Worm (Caenorhabditis elegans) whole organism, L1 larva: Measurements from ENCODE around the gene cec-1.

Experiments
- C16A3.4 ChIP-seq: fragments of 150-350 bp; optimal IDR thresholded peaks from 2 replicates; lab custom pipeline; 2014; ENCODE audit warnings: missing biosample characterization, missing genetic modification characterization
- C34B4.2 ChIP-seq: sonication (generic microtip); optimal IDR thresholded peaks from 2 replicates; lab custom pipeline; 2017; ENCODE audit warnings: mild to moderate bottlenecking, missing genetic modification characterization, missing compliant biosample characterization
- F16B12.6 ChIP-seq: fragments of 150-350 bp; optimal IDR thresholded peaks from 2 replicates; lab custom pipeline; 2014; ENCODE audit warnings: missing biosample characterization, missing genetic modification characterization
- Y116A8C.19 ChIP-seq: sonication (generic microtip); optimal IDR thresholded peaks from 2 replicates; lab custom pipeline; 2016; ENCODE audit warnings: missing compliant biosample characterization, missing genetic modification characterization, borderline replicate concordance
- alr-1 ChIP-seq: fragments of 200-800 bp; sonication (Bioruptor generic); optimal IDR thresholded peaks from 2 replicates; lab custom pipeline; 2018; ENCODE audit warnings: borderline replicate concordance, mild to moderate bottlenecking, missing genetic modification characterization, missing compliant biosample characterization
- aly-2 ChIP-seq: fragments of 150-350 bp; optimal IDR thresholded peaks from 2 replicates; lab custom pipeline; 2014; ENCODE audit warnings: missing biosample characterization, missing genetic modification characterization
- ama-1 ChIP-seq: fragments of 150-350 bp; optimal IDR thresholded peaks from 2 replicates; lab custom pipeline; 2014
- blmp-1 ChIP-seq: fragments of 150-350 bp; optimal IDR thresholded peaks from 2 replicates; lab custom pipeline; 2014; ENCODE audit warnings: missing biosample characterization, missing genetic modification characterization
- ceh-63 ChIP-seq: fragments of 200-800 bp; sonication (Bioruptor generic); optimal IDR thresholded peaks from 2 replicates; lab custom pipeline; 2018; ENCODE audit warnings: mild to moderate bottlenecking, missing genetic modification characterization, missing compliant biosample characterization
- ceh-88 ChIP-seq: fragments of 200-800 bp; sonication (Bioruptor generic); IDR thresholded peaks from 2 replicates; pipeline ENCODE4 v1.3.6; 2022; ENCODE audit warnings: missing genetic modification characterization, missing compliant biosample characterization
- ceh-90 ChIP-seq: sonication (generic microtip); optimal IDR thresholded peaks from 2 replicates; lab custom pipeline; 2016; ENCODE audit warnings: missing genetic modification characterization, missing compliant biosample characterization
- dpl-1 ChIP-seq, 3 experiments: fragments of 150-350 bp in 2 of 3; sonication (generic microtip) in 1 of 3; optimal IDR thresholded peaks; 2 replicates each; lab custom pipeline; 2014 to 2017; ENCODE audit warnings: missing biosample characterization in 3 of 3, missing genetic modification characterization in 3 of 3, missing genetic modification reagents in 3 of 3
- dsc-1 ChIP-seq: sonication (generic microtip); optimal IDR thresholded peaks from 2 replicates; lab custom pipeline; 2016; ENCODE audit warnings: mild to moderate bottlenecking, missing genetic modification characterization, missing compliant biosample characterization
- efl-1 ChIP-seq, 4 experiments: fragments of 150-350 bp; optimal IDR thresholded peaks in 3 of 4; peaks in 1 of 4; 1 replicate in 1 of 4; 2 replicates in 3 of 4; lab custom pipeline; 2014; ENCODE audit warnings: missing biosample characterization in 2 of 4, missing genetic modification characterization in 2 of 4, missing genetic modification reagents in 2 of 4
- efl-3 ChIP-seq: fragments of 200-800 bp; sonication (Bioruptor generic); optimal IDR thresholded peaks from 2 replicates; lab custom pipeline; 2018; ENCODE audit warnings: mild to moderate bottlenecking, missing genetic modification characterization, missing compliant biosample characterization
- egl-13 ChIP-seq: sonication (generic microtip); optimal IDR thresholded peaks from 2 replicates; lab custom pipeline; 2016; ENCODE audit warnings: missing genotype, missing genetic modification reagents, missing genetic modification characterization, missing compliant biosample characterization
- elt-2 ChIP-seq: sonication (generic microtip); optimal IDR thresholded peaks from 2 replicates; lab custom pipeline; 2016; ENCODE audit warnings: missing genetic modification characterization, mild to moderate bottlenecking, inconsistent platforms, missing compliant biosample characterization, missing genetic modification reagents
- elt-3 ChIP-seq, 6 experiments: fragments of 150-350 bp in 1 of 6; sonication (generic microtip); optimal IDR thresholded peaks; 2 replicates each; lab custom pipeline; 2017 to 2018; ENCODE audit warnings: missing biosample characterization in 6 of 6, missing genetic modification characterization in 6 of 6, inconsistent platforms in 1 of 6
- hlh-17 ChIP-seq: fragments of 200-800 bp; sonication (Bioruptor generic); optimal IDR thresholded peaks from 2 replicates; lab custom pipeline; 2018; ENCODE audit warnings: missing genetic modification characterization, mild to moderate bottlenecking, missing compliant biosample characterization, moderate library complexity, borderline replicate concordance
- hpl-2 ChIP-seq: fragments of 150-350 bp; optimal IDR thresholded peaks from 2 replicates; lab custom pipeline; 2014; ENCODE audit warnings: missing biosample characterization, missing genetic modification reagents, missing genetic modification characterization
- irx-1 ChIP-seq: sonication (generic microtip); optimal IDR thresholded peaks from 2 replicates; lab custom pipeline; 2016; ENCODE audit warnings: missing genetic modification characterization, missing compliant biosample characterization
- isw-1 ChIP-seq: fragments of 200-800 bp; sonication (Bioruptor generic); IDR thresholded peaks from 2 replicates; pipeline ENCODE4 v1.3.6; 2022; ENCODE audit warnings: missing genetic modification characterization, missing compliant biosample characterization
- lin-13 ChIP-seq: fragments of 150-350 bp; optimal IDR thresholded peaks from 2 replicates; lab custom pipeline; 2014; ENCODE audit warnings: missing biosample characterization, missing genetic modification reagents, missing genetic modification characterization
- lin-14 ChIP-seq: fragments of 200-800 bp; sonication (Bioruptor generic); optimal IDR thresholded peaks from 2 replicates; lab custom pipeline; 2018; ENCODE audit warnings: mild to moderate bottlenecking, missing genetic modification characterization, moderate library complexity, missing compliant biosample characterization
- lin-35 ChIP-seq, 2 experiments: fragments of 150-350 bp; optimal IDR thresholded peaks; 2 replicates each; lab custom pipeline; 2014; ENCODE audit warnings: missing biosample characterization in 2 of 2, missing genetic modification characterization in 2 of 2, missing genetic modification reagents in 2 of 2
- lin-39 ChIP-seq: fragments of 150-350 bp; optimal IDR thresholded peaks from 2 replicates; lab custom pipeline; 2014; ENCODE audit warnings: missing biosample characterization, missing genetic modification reagents, missing genetic modification characterization
- lir-3 ChIP-seq: sonication (generic microtip); optimal IDR thresholded peaks from 2 replicates; lab custom pipeline; 2016; ENCODE audit warnings: mild to moderate bottlenecking, missing genetic modification characterization, moderate library complexity, missing compliant biosample characterization; ENCODE audit not compliant: poor library complexity
- mab-9 ChIP-seq: fragments of 200-800 bp; sonication (Bioruptor generic); IDR thresholded peaks from 2 replicates; pipeline ENCODE4 v1.3.6; 2022; ENCODE audit warnings: missing genetic modification reagents, missing genetic modification characterization, missing compliant biosample characterization
- nhr-11 ChIP-seq: fragments of 150-350 bp; optimal IDR thresholded peaks from 2 replicates; lab custom pipeline; 2014; ENCODE audit warnings: missing biosample characterization, missing genetic modification characterization
- nhr-19 ChIP-seq: fragments of 200-800 bp; sonication (Bioruptor generic); conservative IDR thresholded peaks from 2 replicates; pipeline ENCODE4 v1.3.6; 2022; ENCODE audit warnings: missing genetic modification characterization, missing compliant biosample characterization
- nhr-20 ChIP-seq: sonication (generic microtip); optimal IDR thresholded peaks from 2 replicates; lab custom pipeline; 2016; ENCODE audit warnings: mild to moderate bottlenecking, missing genetic modification characterization, missing compliant biosample characterization
- nhr-237 ChIP-seq: fragments of 150-350 bp; optimal IDR thresholded peaks from 2 replicates; lab custom pipeline; 2014; ENCODE audit warnings: missing biosample characterization, missing genetic modification characterization
- nhr-28 ChIP-seq: fragments of 150-350 bp; optimal IDR thresholded peaks from 2 replicates; lab custom pipeline; 2014; ENCODE audit warnings: missing biosample characterization, missing genetic modification characterization
- nhr-71 ChIP-seq: sonication (generic microtip); optimal IDR thresholded peaks from 2 replicates; lab custom pipeline; 2016; ENCODE audit warnings: mild to moderate bottlenecking, missing genetic modification characterization, moderate library complexity, missing compliant biosample characterization
- nhr-84 ChIP-seq: sonication (generic microtip); optimal IDR thresholded peaks from 2 replicates; lab custom pipeline; 2017; ENCODE audit warnings: missing biosample characterization, missing genetic modification characterization
- nhr-90 ChIP-seq: sonication (generic microtip); optimal IDR thresholded peaks from 2 replicates; lab custom pipeline; 2016; ENCODE audit warnings: mild to moderate bottlenecking, missing genetic modification characterization, missing compliant biosample characterization; ENCODE audit not compliant: poor library complexity
- pax-3 ChIP-seq: fragments of 200-800 bp; sonication (Bioruptor generic); optimal IDR thresholded peaks from 2 replicates; lab custom pipeline; 2018; ENCODE audit warnings: mild to moderate bottlenecking, missing genetic modification characterization, moderate library complexity, missing compliant biosample characterization
- pqm-1 ChIP-seq: sonication (generic microtip); optimal IDR thresholded peaks from 3 replicates; lab custom pipeline; 2017; ENCODE audit warnings: missing biosample characterization, missing genetic modification characterization
- rnt-1 ChIP-seq: sonication (generic microtip); optimal IDR thresholded peaks from 2 replicates; lab custom pipeline; 2016; ENCODE audit warnings: mild to moderate bottlenecking, missing genetic modification characterization, moderate library complexity, missing compliant biosample characterization
- skn-1 ChIP-seq: fragments of 150-350 bp; optimal IDR thresholded peaks from 2 replicates; lab custom pipeline; 2014; ENCODE audit warnings: missing biosample characterization, missing genetic modification characterization
- snpc-4 ChIP-seq: fragments of 150-350 bp; optimal IDR thresholded peaks from 2 replicates; lab custom pipeline; 2014; ENCODE audit warnings: missing biosample characterization, missing genetic modification characterization
- sox-4 ChIP-seq: sonication (generic microtip); optimal IDR thresholded peaks from 2 replicates; lab custom pipeline; 2016; ENCODE audit warnings: missing genetic modification characterization, missing compliant biosample characterization
- sptf-1 ChIP-seq: fragments of 150-350 bp; optimal IDR thresholded peaks from 2 replicates; lab custom pipeline; 2014; ENCODE audit warnings: missing biosample characterization, missing genetic modification characterization
- sup-37 ChIP-seq: fragments of 200-800 bp; sonication (Bioruptor generic); optimal IDR thresholded peaks from 2 replicates; lab custom pipeline; 2018; ENCODE audit warnings: mild to moderate bottlenecking, missing genetic modification characterization, missing compliant biosample characterization
- swsn-7 ChIP-seq: sonication (generic microtip); optimal IDR thresholded peaks from 2 replicates; lab custom pipeline; 2016; ENCODE audit warnings: missing genetic modification characterization, missing compliant biosample characterization
- tlp-1 ChIP-seq: fragments of 150-350 bp; optimal IDR thresholded peaks from 2 replicates; lab custom pipeline; 2014; ENCODE audit warnings: missing biosample characterization, missing genetic modification characterization
- unc-130 ChIP-seq: fragments of 150-350 bp; optimal IDR thresholded peaks from 2 replicates; lab custom pipeline; 2017; ENCODE audit warnings: missing biosample characterization, missing genetic modification characterization, inconsistent platforms
- unc-62 ChIP-seq: fragments of 150-350 bp; optimal IDR thresholded peaks from 2 replicates; lab custom pipeline; 2014; ENCODE audit warnings: missing biosample characterization, missing genetic modification reagents, missing genetic modification characterization
- unc-86 ChIP-seq: sonication (generic microtip); optimal IDR thresholded peaks from 2 replicates; lab custom pipeline; 2016; ENCODE audit warnings: missing genetic modification characterization, missing compliant biosample characterization
- unc-98 ChIP-seq: fragments of 200-800 bp; sonication (Bioruptor generic); IDR thresholded peaks from 2 replicates; pipeline ENCODE4 v1.3.6; 2022; ENCODE audit warnings: missing genetic modification characterization, missing compliant biosample characterization
- zag-1 ChIP-seq: fragments of 150-350 bp; optimal IDR thresholded peaks from 2 replicates; lab custom pipeline; 2014; ENCODE audit warnings: missing biosample characterization, missing genetic modification characterization
- zip-4 ChIP-seq: fragments of 200-800 bp; sonication (Bioruptor generic); optimal IDR thresholded peaks from 2 replicates; lab custom pipeline; 2018; ENCODE audit warnings: mild to moderate bottlenecking, missing genetic modification characterization, moderate library complexity, missing compliant biosample characterization
- ztf-11 ChIP-seq, 2 experiments: sonication (generic microtip); optimal IDR thresholded peaks; 2 replicates each; lab custom pipeline; 2016 to 2017; ENCODE audit warnings: missing genetic modification characterization in 2 of 2, missing biosample characterization in 1 of 2, missing compliant biosample characterization in 1 of 2

The cec-1 gene

ce11 chrIII:8425076-8425475 is 1.1 kb upstream of the cec-1 start (continued):
- TF ChIP-seq nhr-11 (tag; lab: Kevin White, UChicago) (no peak), nhr-84 (tag; lab: Kevin White, UChicago) (no peak), zip-4 (GFP tag; lab: Kevin White, UChicago) (no peak), efl-1 (optimal IDR thresholded peaks at IDR 0.05; lab: Kevin White, UChicago) (peak; percentile 57 to 79), efl-1 (GFP tag; optimal IDR thresholded peaks at IDR 0.05 in 1 of 2; lab: Kevin White, UChicago) (peak; percentile 37 to 94), unc-62 (GFP tag; lab: Kevin White, UChicago) (no peak), dsc-1 (peak; percentile 27), rnt-1 (tag; lab: Kevin White, UChicago) (peak; percentile 22), hlh-17 (GFP tag; lab: Kevin White, UChicago) (no peak), alr-1 (tag; lab: Kevin White, UChicago) (no peak), nhr-71 (tag; lab: Kevin White, UChicago) (peak; percentile 82), ceh-90 (tag; lab: Kevin White, UChicago) (no peak), mab-9 (GFP tag; lab: Robert Waterston, UW) (no peak), lin-35 (GFP tag; optimal IDR thresholded peaks at IDR 0.05; lab: Kevin White, UChicago) (peak; percentile 54 to 74), nhr-237 (tag; lab: Kevin White, UChicago) (no peak), snpc-4 (peak; percentile 10), C16A3.4 (tag; lab: Kevin White, UChicago) (peak; percentile 56), tlp-1 (no peak), nhr-19 (GFP tag; lab: Robert Waterston, UW) (peak; percentile 48), unc-98 (GFP tag; lab: Robert Waterston, UW) (no peak), sptf-1 (no peak), lin-14 (GFP tag; lab: Kevin White, UChicago) (peak; percentile 85), hpl-2 (GFP tag; lab: Kevin White, UChicago) (no peak), nhr-20 (tag; lab: Kevin White, UChicago) (peak; percentile 71), lin-39 (tag; lab: Kevin White, UChicago) (no peak), lin-13 (GFP tag; lab: Kevin White, UChicago) (peak; percentile 44), ztf-11 (tag; optimal IDR thresholded peaks at IDR 0.05; lab: Kevin White, UChicago) (peak in 1 of 2 experiments; percentile 48), F16B12.6 (tag; lab: Kevin White, UChicago) (peak; percentile 39), elt-3 (tag; optimal IDR thresholded peaks at IDR 0.05; lab: Kevin White, UChicago) (peak in 2 of 6 experiments; percentile 12 to 18), pqm-1 (no peak), pax-3 (tag; lab: Kevin White, UChicago) (peak; percentile 4), lir-3 (no peak), isw-1 (GFP tag; lab: Robert Waterston, UW) (no peak), ceh-88 (GFP tag; lab: Robert Waterston, UW) (no peak), efl-3 (no peak), blmp-1 (peak; percentile 55), elt-2 (peak; percentile 43), ceh-63 (GFP tag; lab: Kevin White, UChicago) (no peak), nhr-90 (tag; lab: Kevin White, UChicago) (peak; percentile 41), sox-4 (tag; lab: Kevin White, UChicago) (no peak), unc-130 (tag; lab: Kevin White, UChicago) (no peak), irx-1 (tag; lab: Kevin White, UChicago) (no peak), dpl-1 (GFP tag; optimal IDR thresholded peaks at IDR 0.05; lab: Kevin White, UChicago) (peak; percentile 9 to 40 (median 34)), ama-1 (lab: Kevin White, UChicago) (peak; percentile 45), sup-37 (GFP tag; lab: Kevin White, UChicago) (no peak), zag-1 (tag; lab: Kevin White, UChicago) (no peak), nhr-28 (tag; lab: Kevin White, UChicago) (no peak), swsn-7 (tag; lab: Kevin White, UChicago) (peak; percentile 62), skn-1 (tag; lab: Kevin White, UChicago) (peak; percentile 22), unc-86 (tag; lab: Kevin White, UChicago) (peak; percentile 55), Y116A8C.19 (no peak), egl-13 (tag; lab: Kevin White, UChicago) (no peak), aly-2 (tag; lab: Kevin White, UChicago) (no peak), C34B4.2 (tag; lab: Kevin White, UChicago) (no peak)
